Worm (Caenorhabditis elegans): Measurements from ENCODE around the gene C13A2.6.

Gene C13A2.6

DNA sequence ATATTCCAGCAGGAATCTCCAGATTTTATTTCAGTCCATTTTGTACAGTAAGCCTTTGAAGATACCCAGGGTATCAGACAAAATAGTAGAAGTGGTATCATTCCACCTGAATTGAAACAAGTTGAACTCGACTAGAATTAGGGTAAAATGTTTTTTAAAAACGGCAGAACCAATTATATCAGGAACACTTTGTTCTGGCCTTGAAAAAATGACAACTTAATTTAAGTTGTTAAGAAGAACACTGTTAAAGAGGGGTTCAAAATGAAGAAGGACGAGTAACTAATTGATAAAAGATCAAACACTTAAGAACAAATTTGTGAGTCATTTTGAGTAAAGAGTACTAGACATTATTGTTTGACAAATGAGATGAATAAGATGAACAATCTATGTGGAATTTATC, 51.4 kb downstream of the C13A2.6 start, which contains the start of gene lmd-4:
Gene lmd-4 (minus strand): TSS at position 101 of the 400 bp plus-strand sequence.
- TF ChIP-seq ceh-36 (tag; optimal IDR thresholded peaks at IDR 0.05): no peak
- no peak for TF ChIP-seq ceh-13 (GFP tag; optimal IDR thresholded peaks at IDR 0.05)
- TF ChIP-seq hmg-4 (GFP tag; optimal IDR thresholded peaks at IDR 0.05): no peak
- TF ChIP-seq ets-7 (tag; optimal IDR thresholded peaks at IDR 0.05): no peak

ce11 chrV:7321915-7322314, 52.4 kb downstream of the C13A2.6 start, which contains the start of gene F10G2.10:
TSS of gene F10G2.10 (plus strand) at chrV:7322215.
- TF ChIP-seq ceh-13 (GFP tag; optimal IDR thresholded peaks at IDR 0.05) (no peak), flt-1 (GFP tag; IDR thresholded peaks at IDR 0.05) (no peak), sea-1 (GFP tag; conservative IDR thresholded peaks at IDR 0.05) (no peak), hnd-1 (tag; optimal IDR thresholded peaks at IDR 0.05) (no peak), B0310.2 (tag; optimal IDR thresholded peaks at IDR 0.05) (no peak), aly-1 (tag; optimal IDR thresholded peaks at IDR 0.05) (no peak), ets-7 (tag; optimal IDR thresholded peaks at IDR 0.05) (no peak), tbx-11 (GFP tag; IDR thresholded peaks at IDR 0.05) (no peak), pes-1 (GFP tag; IDR thresholded peaks at IDR 0.05) (no peak), hmbx-1 (tag; optimal IDR thresholded peaks at IDR 0.05) (no peak), ama-1 (optimal IDR thresholded peaks at IDR 0.05) (no peak), scrt-1 (GFP tag; IDR thresholded peaks at IDR 0.05) (no peak), hmg-4 (GFP tag; optimal IDR thresholded peaks at IDR 0.05) (no peak)
